Worm (Caenorhabditis elegans) whole organism, L3 larva: Measurements from ENCODE around the gene acy-3.

Source experiments
- R02D3.7 ChIP-seq: fragments of 150-350 bp; optimal IDR thresholded peaks from 2 replicates; lab custom pipeline; 2014; ENCODE audit warnings: missing biosample characterization, missing genetic modification characterization
- ZK546.5 ChIP-seq: sonication (generic microtip); optimal IDR thresholded peaks from 2 replicates; lab custom pipeline; 2017; ENCODE audit warnings: missing biosample characterization, missing genetic modification characterization
- aly-2 ChIP-seq: fragments of 150-350 bp; optimal IDR thresholded peaks from 2 replicates; lab custom pipeline; 2014; ENCODE audit warnings: missing biosample characterization, missing genetic modification characterization
- ama-1 ChIP-seq: fragments of 150-350 bp; optimal IDR thresholded peaks from 2 replicates; lab custom pipeline; 2018
- ceh-16 ChIP-seq: sonication (generic microtip); optimal IDR thresholded peaks from 2 replicates; lab custom pipeline; 2017; ENCODE audit warnings: missing biosample characterization, missing genetic modification characterization
- ceh-28 ChIP-seq: fragments of 150-350 bp; optimal IDR thresholded peaks from 2 replicates; lab custom pipeline; 2014; ENCODE audit warnings: missing biosample characterization, missing genetic modification reagents, missing genetic modification characterization
- ceh-82 ChIP-seq: fragments of 150-350 bp; optimal IDR thresholded peaks from 2 replicates; lab custom pipeline; 2014; ENCODE audit warnings: missing biosample characterization, missing genetic modification characterization
- ceh-9 ChIP-seq: sonication (generic microtip); optimal IDR thresholded peaks from 2 replicates; lab custom pipeline; 2018; ENCODE audit warnings: missing biosample characterization, missing genetic modification characterization
- daf-12 ChIP-seq: fragments of 150-350 bp; optimal IDR thresholded peaks from 2 replicates; lab custom pipeline; 2014; ENCODE audit warnings: missing biosample characterization, missing genetic modification reagents, missing genetic modification characterization
- egl-27 ChIP-seq: sonication (generic microtip); optimal IDR thresholded peaks from 4 replicates; lab custom pipeline; 2017; ENCODE audit warnings: missing biosample characterization, missing genetic modification reagents, missing genetic modification characterization
- egl-5 ChIP-seq: fragments of 150-350 bp; optimal IDR thresholded peaks from 2 replicates; lab custom pipeline; 2017; ENCODE audit warnings: missing biosample characterization, missing genetic modification reagents, missing genetic modification characterization, inconsistent platforms
- elt-1 ChIP-seq: fragments of 150-350 bp; optimal IDR thresholded peaks from 2 replicates; lab custom pipeline; 2014; ENCODE audit warnings: missing biosample characterization, missing genetic modification characterization
- elt-2 ChIP-seq: sonication (generic microtip); optimal IDR thresholded peaks from 2 replicates; lab custom pipeline; 2016; ENCODE audit warnings: missing genetic modification reagents, mild to moderate bottlenecking, missing genetic modification characterization, missing compliant biosample characterization
- elt-3 ChIP-seq, 3 experiments: fragments of 150-350 bp in 1 of 3; sonication (generic microtip) in 2 of 3; optimal IDR thresholded peaks; 2 replicates in 2 of 3; 4 replicates in 1 of 3; lab custom pipeline; 2014 to 2017; ENCODE audit warnings: missing biosample characterization in 3 of 3, missing genetic modification characterization in 3 of 3
- eor-1 ChIP-seq, 2 experiments: fragments of 150-350 bp; optimal IDR thresholded peaks; 2 replicates each; lab custom pipeline; 2014 to 2018; ENCODE audit warnings: missing biosample characterization in 2 of 2, missing genetic modification characterization in 2 of 2
- fkh-10 ChIP-seq: sonication (generic microtip); optimal IDR thresholded peaks from 2 replicates; lab custom pipeline; 2017; ENCODE audit warnings: missing biosample characterization, missing genetic modification reagents, missing genetic modification characterization
- fkh-2 ChIP-seq: fragments of 150-350 bp; optimal IDR thresholded peaks from 2 replicates; lab custom pipeline; 2014; ENCODE audit warnings: missing biosample characterization, missing genetic modification reagents, missing genetic modification characterization
- fos-1 ChIP-seq: fragments of 150-350 bp; optimal IDR thresholded peaks from 2 replicates; lab custom pipeline; 2014; ENCODE audit warnings: missing biosample characterization, missing genetic modification characterization
- jun-1 ChIP-seq: fragments of 150-350 bp; optimal IDR thresholded peaks from 2 replicates; lab custom pipeline; 2014; ENCODE audit warnings: missing biosample characterization, missing genetic modification reagents, missing genetic modification characterization
- lin-15B ChIP-seq: fragments of 150-350 bp; optimal IDR thresholded peaks from 2 replicates; lab custom pipeline; 2014; ENCODE audit warnings: missing biosample characterization, missing genetic modification characterization
- lsy-12 ChIP-seq: sonication (generic microtip); optimal IDR thresholded peaks from 2 replicates; lab custom pipeline; 2016; ENCODE audit warnings: mild to moderate bottlenecking, missing genetic modification characterization, missing compliant biosample characterization
- mdl-1 ChIP-seq: fragments of 150-350 bp; optimal IDR thresholded peaks from 2 replicates; lab custom pipeline; 2014; ENCODE audit warnings: missing biosample characterization, missing genetic modification characterization
- nfya-1 ChIP-seq: sonication (generic microtip); optimal IDR thresholded peaks from 2 replicates; lab custom pipeline; 2017; ENCODE audit warnings: missing genetic modification characterization, mild to moderate bottlenecking, missing compliant biosample characterization, antibody characterized with exemption, moderate library complexity; ENCODE audit not compliant: insufficient read depth
- nhr-12 ChIP-seq: fragments of 150-350 bp; optimal IDR thresholded peaks from 2 replicates; lab custom pipeline; 2014; ENCODE audit warnings: missing biosample characterization, missing genetic modification characterization
- nhr-237 ChIP-seq: fragments of 150-350 bp; optimal IDR thresholded peaks from 2 replicates; lab custom pipeline; 2014; ENCODE audit warnings: missing biosample characterization, missing genetic modification characterization
- nhr-25 ChIP-seq: sonication (generic microtip); optimal IDR thresholded peaks from 2 replicates; lab custom pipeline; 2017; ENCODE audit warnings: missing biosample characterization, missing genetic modification characterization
- nhr-28 ChIP-seq: fragments of 150-350 bp; optimal IDR thresholded peaks from 2 replicates; lab custom pipeline; 2014; ENCODE audit warnings: missing biosample characterization, missing genetic modification characterization
- nhr-43 ChIP-seq: sonication (generic microtip); optimal IDR thresholded peaks from 2 replicates; lab custom pipeline; 2016; ENCODE audit warnings: mild to moderate bottlenecking, missing genetic modification characterization, missing compliant biosample characterization; ENCODE audit not compliant: poor library complexity, severe bottlenecking
- nhr-67 ChIP-seq: fragments of 150-350 bp; optimal IDR thresholded peaks from 2 replicates; lab custom pipeline; 2014; ENCODE audit warnings: missing biosample characterization, missing genetic modification characterization
- nhr-76 ChIP-seq: fragments of 150-350 bp; sonication (generic microtip); optimal IDR thresholded peaks from 5 replicates; lab custom pipeline; 2014; ENCODE audit warnings: missing biosample characterization, missing genetic modification characterization
- pha-4 ChIP-seq: fragments of 150-350 bp; optimal IDR thresholded peaks from 2 replicates; lab custom pipeline; 2014; ENCODE audit warnings: missing biosample characterization, missing genetic modification reagents, missing genetic modification characterization
- pqm-1 ChIP-seq: fragments of 150-350 bp; optimal IDR thresholded peaks from 2 replicates; lab custom pipeline; 2017; ENCODE audit warnings: missing biosample characterization, missing genetic modification characterization, inconsistent platforms
- sea-2 ChIP-seq: fragments of 150-350 bp; sonication (generic microtip); optimal IDR thresholded peaks from 4 replicates; lab custom pipeline; 2014; ENCODE audit warnings: missing biosample characterization, missing genetic modification reagents, missing genetic modification characterization
- tbx-2 ChIP-seq: sonication (generic microtip); optimal IDR thresholded peaks from 2 replicates; lab custom pipeline; 2016; ENCODE audit warnings: mild to moderate bottlenecking, missing genetic modification characterization, missing compliant biosample characterization
- zag-1 ChIP-seq: fragments of 150-350 bp; optimal IDR thresholded peaks from 2 replicates; lab custom pipeline; 2014; ENCODE audit warnings: missing biosample characterization, missing genetic modification characterization
- ztf-11 ChIP-seq: fragments of 150-350 bp; optimal IDR thresholded peaks from 2 replicates; lab custom pipeline; 2014; ENCODE audit warnings: missing biosample characterization, missing genetic modification characterization
- ztf-4 ChIP-seq: fragments of 150-350 bp; optimal IDR thresholded peaks from 2 replicates; lab custom pipeline; 2014; ENCODE audit warnings: missing biosample characterization, missing genetic modification characterization

Gene acy-3

ce11 chrIII:3834800-3835271, 48.6 kb upstream of the acy-3 start, which contains the start of gene cyp-25A2:
TSS of gene cyp-25A2 (plus strand) at chrIII:3835221.
- TF ChIP-seq elt-2 (tag; lab: Kevin White, UChicago) (peak; percentile 81), fkh-2 (tag; lab: Kevin White, UChicago) (no peak), ceh-16 (tag; lab: Kevin White, UChicago) (no peak), pqm-1 (tag; lab: Kevin White, UChicago) (peak; percentile 83), jun-1 (tag; lab: Kevin White, UChicago) (peak; percentile 24), ama-1 (lab: Kevin White, UChicago) (no peak), pha-4 (peak; percentile 52), mdl-1 (tag; lab: Kevin White, UChicago) (no peak), aly-2 (tag; lab: Kevin White, UChicago) (no peak), ceh-82 (tag; lab: Kevin White, UChicago) (no peak), ceh-28 (tag; lab: Kevin White, UChicago) (no peak)

ce11 chrIII:3832291-3832690, 46.0 kb upstream of the acy-3 start, which contains the start of gene cyp-25A1:
TSS of gene cyp-25A1 (plus strand) at chrIII:3832591.
- TF ChIP-seq sea-2 (no peak), nhr-12 (tag; lab: Kevin White, UChicago) (no peak), fkh-2 (tag; lab: Kevin White, UChicago) (no peak), lin-15B (tag; lab: Kevin White, UChicago) (no peak), nhr-28 (no peak)
- TF ChIP-seq, all 47 proteins: peak for 0

- TF ChIP-seq nfya-1 (tag; lab: Kevin White, UChicago) = no peak
- TF ChIP-seq nhr-67 (tag; lab: Kevin White, UChicago) = no peak
- TF ChIP-seq egl-5 (tag; lab: Kevin White, UChicago) = no peak
- TF ChIP-seq fkh-10 (GFP tag; lab: Kevin White, UChicago) = no peak
- TF ChIP-seq eor-1 (tag; optimal IDR thresholded peaks at IDR 0.05; lab: Kevin White, UChicago) = no peak
- no peak for TF ChIP-seq egl-27 (tag; lab: Kevin White, UChicago)
- no peak for TF ChIP-seq elt-1 (tag; lab: Kevin White, UChicago)
- no peak for TF ChIP-seq ceh-9 (tag; lab: Kevin White, UChicago)
- no peak for TF ChIP-seq nhr-43 (tag; lab: Kevin White, UChicago)
- no peak for TF ChIP-seq elt-2 (tag; lab: Kevin White, UChicago)
- TF ChIP-seq jun-1 (tag; lab: Kevin White, UChicago) = no peak
- no peak for TF ChIP-seq ZK546.5
- TF ChIP-seq nhr-237 = no peak
- no peak for TF ChIP-seq R02D3.7 (tag; lab: Kevin White, UChicago)
- TF ChIP-seq ztf-11 (tag; lab: Kevin White, UChicago) = no peak
- TF ChIP-seq nhr-28 = no peak
- no peak for TF ChIP-seq sea-2
- no peak for TF ChIP-seq daf-12
- TF ChIP-seq fkh-2 (tag; lab: Kevin White, UChicago) = no peak
Observed at ce11 chrIII:3831798-3832197, 45.5 kb upstream of the acy-3 start.

ce11 chrIII:3831381-3831780, 45.1 kb upstream of the acy-3 start, which contains the start of gene C36A4.10:
TSS of gene C36A4.10 (minus strand) at chrIII:3831481.
- TF ChIP-seq nhr-12 (tag; lab: Kevin White, UChicago) (no peak), ceh-28 (tag; lab: Kevin White, UChicago) (no peak)

- TF ChIP-seq nhr-76 (no peak), tbx-2 (tag; lab: Kevin White, UChicago) (no peak), lsy-12 (no peak), elt-3 (tag; optimal IDR thresholded peaks at IDR 0.05; lab: Kevin White, UChicago) (no peak), eor-1 (tag; optimal IDR thresholded peaks at IDR 0.05; lab: Kevin White, UChicago) (no peak), nhr-28 (no peak), egl-5 (tag; lab: Kevin White, UChicago) (no peak), pha-4 (no peak), sea-2 (no peak), lin-15B (tag; lab: Kevin White, UChicago) (no peak), elt-2 (tag; lab: Kevin White, UChicago) (no peak), ztf-4 (tag; lab: Kevin White, UChicago) (no peak), fos-1 (tag; lab: Kevin White, UChicago) (no peak), jun-1 (tag; lab: Kevin White, UChicago) (no peak), nhr-25 (tag; lab: Kevin White, UChicago) (no peak), fkh-10 (GFP tag; lab: Kevin White, UChicago) (no peak), ceh-82 (tag; lab: Kevin White, UChicago) (no peak), ceh-16 (tag; lab: Kevin White, UChicago) (no peak), ceh-28 (tag; lab: Kevin White, UChicago) (no peak), zag-1 (tag; lab: Kevin White, UChicago) (no peak)
Observed at ce11 chrIII:3829105-3829504, 42.8 kb upstream of the acy-3 start, which contains the start of gene cnnm-5. TSS of gene cnnm-5 (minus strand) at chrIII:3829205.
